Worm (Caenorhabditis elegans): ENCODE data around the gene ech-3.

Gene ech-3

ce11 chrV:8022040-8022439 is at the start of gene ech-3:
ech-3 (plus strand) TSS chrV:8022217.
- TF ChIP-seq W03F9.2 (tag; optimal IDR thresholded peaks at IDR 0.05) (no peak), him-1 (tag; optimal IDR thresholded peaks at IDR 0.05) (no peak), dao-5 (tag; optimal IDR thresholded peaks at IDR 0.05) (no peak)

ce11 chrV:7977701-7978461 is 44.1 kb upstream of the ech-3 start, which contains the start of gene let-413:
let-413 (minus strand) TSS chrV:7977776.
- TF ChIP-seq dao-5 (tag; optimal IDR thresholded peaks at IDR 0.05): no peak
- TF ChIP-seq W03F9.2 (tag; optimal IDR thresholded peaks at IDR 0.05): no peak
- TF ChIP-seq him-1 (tag; optimal IDR thresholded peaks at IDR 0.05): no peak

- no peak for TF ChIP-seq him-1 (tag; optimal IDR thresholded peaks at IDR 0.05)
- TF ChIP-seq dao-5 (tag; optimal IDR thresholded peaks at IDR 0.05): no peak
- no peak for TF ChIP-seq W03F9.2 (tag; optimal IDR thresholded peaks at IDR 0.05)
Measured at ce11 chrV:7978798-7979197, 43.2 kb upstream of the ech-3 start.

- TF ChIP-seq W03F9.2 (tag; optimal IDR thresholded peaks at IDR 0.05) (no peak), him-1 (tag; optimal IDR thresholded peaks at IDR 0.05) (peak; percentile 14), dao-5 (tag; optimal IDR thresholded peaks at IDR 0.05) (no peak)
Measured at ce11 chrV:7980370-7980987, 41.5 kb upstream of the ech-3 start.

- TF ChIP-seq him-1 (tag; optimal IDR thresholded peaks at IDR 0.05) (no peak), W03F9.2 (tag; optimal IDR thresholded peaks at IDR 0.05) (no peak), dao-5 (tag; optimal IDR thresholded peaks at IDR 0.05) (no peak)
Measured at ce11 chrV:7980993-7981595, 40.9 kb upstream of the ech-3 start, which contains the start of gene F26D11.1. F26D11.1 (plus strand) TSS chrV:7981545.

ce11 chrV:7983381-7984052 is 38.5 kb upstream of the ech-3 start, which contains the start of the genes natb-1 and abhd-12:
natb-1 (minus strand) TSS chrV:7983431.
abhd-12 (plus strand) TSS chrV:7983879.
- TF ChIP-seq dao-5 (tag; optimal IDR thresholded peaks at IDR 0.05): no peak
- TF ChIP-seq W03F9.2 (tag; optimal IDR thresholded peaks at IDR 0.05): peak; percentile 75

ce11 chrV:7985860-7986259 is 36.2 kb upstream of the ech-3 start, which contains the start of gene Y97E10AL.1:
Y97E10AL.1 (plus strand) TSS chrV:7986160.
- TF ChIP-seq W03F9.2 (tag; optimal IDR thresholded peaks at IDR 0.05) (no peak), him-1 (tag; optimal IDR thresholded peaks at IDR 0.05) (no peak), dao-5 (tag; optimal IDR thresholded peaks at IDR 0.05) (no peak)

- TF ChIP-seq dao-5 (tag; optimal IDR thresholded peaks at IDR 0.05) (no peak), him-1 (tag; optimal IDR thresholded peaks at IDR 0.05) (no peak), W03F9.2 (tag; optimal IDR thresholded peaks at IDR 0.05) (no peak)
Measured at ce11 chrV:7994570-7994969, 27.4 kb upstream of the ech-3 start, which contains the start of gene ceh-76. ceh-76 (minus strand) TSS chrV:7994670.

ce11 chrV:7995165-7995564 is 26.9 kb upstream of the ech-3 start:
- TF ChIP-seq dao-5 (tag; optimal IDR thresholded peaks at IDR 0.05) (no peak), him-1 (tag; optimal IDR thresholded peaks at IDR 0.05) (no peak), W03F9.2 (tag; optimal IDR thresholded peaks at IDR 0.05) (no peak)

ce11 chrV:7995878-7996277 is 26.1 kb upstream of the ech-3 start, which contains the start of gene Y97E10AR.2:
Y97E10AR.2 (plus strand) TSS chrV:7996178.
- TF ChIP-seq him-1 (tag; optimal IDR thresholded peaks at IDR 0.05) (no peak), dao-5 (tag; optimal IDR thresholded peaks at IDR 0.05) (no peak), W03F9.2 (tag; optimal IDR thresholded peaks at IDR 0.05) (no peak)

- TF ChIP-seq W03F9.2 (tag; optimal IDR thresholded peaks at IDR 0.05): peak; percentile 74
- TF ChIP-seq dao-5 (tag; optimal IDR thresholded peaks at IDR 0.05): no peak
- TF ChIP-seq him-1 (tag; optimal IDR thresholded peaks at IDR 0.05): peak; percentile 90
Measured at ce11 chrV:8000929-8001513, 21.0 kb upstream of the ech-3 start, which contains the start of gene Y97E10AR.1. Y97E10AR.1 (plus strand) TSS chrV:8001463.

ce11 chrV:8005000-8005399 is 17.0 kb upstream of the ech-3 start, which contains the start of gene Y97E10AR.8:
Y97E10AR.8 (plus strand) TSS chrV:8005300.
- TF ChIP-seq W03F9.2 (tag; optimal IDR thresholded peaks at IDR 0.05) (no peak), him-1 (tag; optimal IDR thresholded peaks at IDR 0.05) (no peak), dao-5 (tag; optimal IDR thresholded peaks at IDR 0.05) (no peak)

All from whole organism, L4/young adult.